Fruit fly (Drosophila melanogaster) whole organism, embryonic: ENCODE measurements around the gene Phyhd1.
A peak's percentile ranks its signal among the peaks of the same experiment; 100 is the strongest.

ENCODE experiments used
- CG10147 ChIP-seq: fragments of 200-800 bp; sonication (Bioruptor generic); optimal IDR thresholded peaks from 2 replicates; lab custom pipeline; 2019; ENCODE audit warnings: missing biosample characterization, mild to moderate bottlenecking, missing genetic modification characterization, moderate library complexity
- CG11504 ChIP-seq: fragments of 200-800 bp; sonication (Bioruptor generic); optimal IDR thresholded peaks from 3 replicates; lab custom pipeline; 2019; ENCODE audit warnings: missing biosample characterization, mild to moderate bottlenecking, missing genetic modification characterization, moderate library complexity
- CG12391 ChIP-seq: fragments of 200-800 bp; sonication (Bioruptor generic); optimal IDR thresholded peaks from 3 replicates; lab custom pipeline; 2018; ENCODE audit warnings: missing biosample characterization, mild to moderate bottlenecking, missing genetic modification characterization, moderate library complexity
- CG12769 ChIP-seq: fragments of 200-800 bp; sonication (Bioruptor generic); optimal IDR thresholded peaks from 2 replicates; lab custom pipeline; 2019; ENCODE audit warnings: missing biosample characterization, mild to moderate bottlenecking, missing genetic modification characterization, moderate library complexity
- CG13123 ChIP-seq: fragments of 200-800 bp; sonication (Bioruptor generic); optimal IDR thresholded peaks from 2 replicates; lab custom pipeline; 2016; ENCODE audit warnings: missing biosample characterization, missing genetic modification characterization
- CG17568 ChIP-seq: fragments of 200-800 bp; sonication (Bioruptor generic); optimal IDR thresholded peaks from 2 replicates; lab custom pipeline; 2018; ENCODE audit warnings: missing biosample characterization, mild to moderate bottlenecking, missing genetic modification characterization, moderate library complexity
- CG31365 ChIP-seq: fragments of 200-800 bp; sonication (Bioruptor generic); optimal IDR thresholded peaks from 2 replicates; lab custom pipeline; 2018; ENCODE audit warnings: missing biosample characterization, mild to moderate bottlenecking, missing genetic modification characterization
- CG3847 ChIP-seq: fragments of 200-800 bp; sonication (Bioruptor generic); IDR thresholded peaks from 2 replicates; pipeline ENCODE4 v1.3.6; 2022; ENCODE audit warnings: missing biosample characterization, missing genetic modification characterization
- CG5245 ChIP-seq: fragments of 200-800 bp; sonication (Bioruptor generic); optimal IDR thresholded peaks from 3 replicates; lab custom pipeline; 2016; ENCODE audit warnings: missing biosample characterization, missing genetic modification characterization
- CG7839 ChIP-seq: fragments of 200-800 bp; sonication (Bioruptor generic); optimal IDR thresholded peaks from 3 replicates; lab custom pipeline; 2018; ENCODE audit warnings: missing biosample characterization, mild to moderate bottlenecking, missing genetic modification characterization, moderate library complexity
- CG8290 ChIP-seq, 3 experiments: fragments of 200-800 bp; sonication (Bioruptor generic); optimal IDR thresholded peaks; 2 replicates each; lab custom pipeline; 2016 to 2019; ENCODE audit warnings: missing biosample characterization in 3 of 3, missing genetic modification characterization in 3 of 3, mild to moderate bottlenecking in 2 of 3, moderate library complexity in 1 of 3
- CG9609 ChIP-seq: fragments of 200-800 bp; sonication (Bioruptor generic); optimal IDR thresholded peaks from 3 replicates; lab custom pipeline; 2016; ENCODE audit warnings: missing biosample characterization, missing genetic modification characterization
- CoRest ChIP-seq: fragments of 200-800 bp; sonication (Bioruptor generic); optimal IDR thresholded peaks from 3 replicates; lab custom pipeline; 2018; ENCODE audit warnings: missing biosample characterization, mild to moderate bottlenecking, missing genetic modification characterization, moderate library complexity
- D19B ChIP-seq: fragments of 200-800 bp; sonication (Bioruptor generic); optimal IDR thresholded peaks from 2 replicates; lab custom pipeline; 2017; ENCODE audit warnings: missing biosample characterization, mild to moderate bottlenecking, missing genetic modification characterization
- Dad ChIP-seq: fragments of 200-800 bp; sonication (Bioruptor generic); optimal IDR thresholded peaks from 3 replicates; lab custom pipeline; 2016; ENCODE audit warnings: missing biosample characterization, missing genetic modification characterization
- HLH3B ChIP-seq: fragments of 200-800 bp; sonication (Bioruptor generic); IDR thresholded peaks from 2 replicates; pipeline ENCODE4 v1.3.6; 2022; ENCODE audit warnings: missing biosample characterization, missing genetic modification characterization
- MTF-1 ChIP-seq: fragments of 200-800 bp; sonication (Bioruptor generic); optimal IDR thresholded peaks from 2 replicates; lab custom pipeline; 2018; ENCODE audit warnings: missing biosample characterization, mild to moderate bottlenecking, missing genetic modification characterization, borderline replicate concordance
- Max ChIP-seq: fragments of 200-800 bp; sonication (Bioruptor generic); optimal IDR thresholded peaks from 2 replicates; lab custom pipeline; 2016; ENCODE audit warnings: missing biosample characterization, mild to moderate bottlenecking, missing genetic modification characterization
- Med ChIP-seq: fragments of 200-800 bp; sonication (Bioruptor generic); peaks from one replicate; lab custom pipeline; 2016; ENCODE audit warnings: missing biosample characterization, missing genetic modification characterization, mild to moderate bottlenecking, inconsistent platforms, moderate library complexity
- Mrtf ChIP-seq: fragments of 200-800 bp; sonication (Bioruptor generic); IDR thresholded peaks from 3 replicates; pipeline ENCODE4 v1.3.6; 2022; ENCODE audit warnings: missing biosample characterization, missing genetic modification characterization
- NC2β ChIP-seq: fragments of 200-800 bp; sonication (Bioruptor generic); optimal IDR thresholded peaks from 2 replicates; lab custom pipeline; 2016; ENCODE audit warnings: missing biosample characterization, missing genetic modification characterization
- Nf-YB ChIP-seq: fragments of 200-800 bp; sonication (Bioruptor generic); optimal IDR thresholded peaks from 3 replicates; lab custom pipeline; 2019; ENCODE audit warnings: missing biosample characterization, mild to moderate bottlenecking, missing genetic modification characterization, moderate library complexity
- Oaz ChIP-seq: fragments of 200-800 bp; sonication (Bioruptor generic); IDR thresholded peaks from 2 replicates; pipeline ENCODE4 v1.3.6; 2022; ENCODE audit warnings: missing biosample characterization, missing genetic modification characterization
- Rx ChIP-seq: fragments of 200-800 bp; sonication (Bioruptor generic); IDR thresholded peaks from 2 replicates; pipeline ENCODE4 v1.3.6; 2022; ENCODE audit warnings: missing biosample characterization, missing genetic modification characterization
- Side ChIP-seq: fragments of 200-800 bp; sonication (Bioruptor generic); optimal IDR thresholded peaks from 2 replicates; lab custom pipeline; 2016; ENCODE audit warnings: missing biosample characterization, missing genetic modification characterization
- Sry-β ChIP-seq: fragments of 200-800 bp; sonication (Bioruptor generic); optimal IDR thresholded peaks from 2 replicates; lab custom pipeline; 2018; ENCODE audit warnings: missing biosample characterization, mild to moderate bottlenecking, missing genetic modification characterization, moderate library complexity
- Trl ChIP-seq, 3 experiments: fragments of >200 bp in 2 of 3; fragments of 200-800 bp in 1 of 3; sonication (Bioruptor generic) in 1 of 3; optimal IDR thresholded peaks; 2 replicates in 1 of 3; 3 replicates in 2 of 3; lab custom pipeline; 2016 to 2017; ENCODE audit warnings: missing biosample characterization in 1 of 3, missing genetic modification characterization in 1 of 3
- ac ChIP-seq: fragments of 200-800 bp; sonication (Bioruptor generic); optimal IDR thresholded peaks from 3 replicates; lab custom pipeline; 2017; ENCODE audit warnings: missing biosample characterization, mild to moderate bottlenecking, missing genetic modification characterization
- ara ChIP-seq: fragments of 200-800 bp; sonication (Bioruptor generic); IDR thresholded peaks from 2 replicates; pipeline ENCODE4 v1.3.6; 2022; ENCODE audit warnings: missing biosample characterization, missing genetic modification characterization
- ash1 ChIP-seq: fragments of 200-800 bp; sonication (Bioruptor generic); optimal IDR thresholded peaks from 2 replicates; lab custom pipeline; 2018; ENCODE audit warnings: missing biosample characterization, mild to moderate bottlenecking, missing genetic modification characterization
- ato ChIP-seq: fragments of 200-800 bp; sonication (Bioruptor generic); IDR thresholded peaks from 2 replicates; pipeline ENCODE4 v1.3.6; 2022; ENCODE audit warnings: missing biosample characterization, missing genetic modification characterization; ENCODE audit not compliant: partially characterized antibody
- cad ChIP-seq: fragments of >200 bp; optimal IDR thresholded peaks from 2 replicates; lab custom pipeline; 2017; ENCODE audit warnings: missing biosample characterization, missing genetic modification characterization
- cas ChIP-seq: fragments of 200-800 bp; sonication (Bioruptor generic); IDR thresholded peaks from 2 replicates; pipeline ENCODE4 v1.3.6; 2022; ENCODE audit warnings: missing biosample characterization, missing genetic modification characterization
- corto ChIP-seq: fragments of 200-800 bp; sonication (Bioruptor generic); optimal IDR thresholded peaks from 2 replicates; lab custom pipeline; 2016; ENCODE audit warnings: missing biosample characterization, mild to moderate bottlenecking, missing genetic modification characterization, moderate library complexity
- ems ChIP-seq: fragments of 200-800 bp; sonication (Bioruptor generic); optimal IDR thresholded peaks from 3 replicates; lab custom pipeline; 2016; ENCODE audit warnings: missing biosample characterization, missing genetic modification characterization
- fu2 ChIP-seq: fragments of 200-800 bp; sonication (Bioruptor generic); optimal IDR thresholded peaks from 2 replicates; lab custom pipeline; 2016; ENCODE audit warnings: missing biosample characterization, missing genetic modification characterization
- gsb-n ChIP-seq: fragments of 200-800 bp; sonication (Bioruptor generic); optimal IDR thresholded peaks from 3 replicates; lab custom pipeline; 2018; ENCODE audit warnings: missing biosample characterization, mild to moderate bottlenecking, missing genetic modification characterization
- hbn ChIP-seq: fragments of 200-800 bp; sonication (Bioruptor generic); IDR thresholded peaks from 2 replicates; pipeline ENCODE4 v1.3.6; 2022; ENCODE audit warnings: missing biosample characterization, missing genetic modification characterization; ENCODE audit not compliant: partially characterized antibody
- lola ChIP-seq, 3 experiments: fragments of >200 bp in 2 of 3; fragments of 200-800 bp in 1 of 3; sonication (Bioruptor generic) in 1 of 3; optimal IDR thresholded peaks; 2 replicates each; lab custom pipeline; 2017 to 2019; ENCODE audit warnings: missing biosample characterization in 3 of 3, missing genetic modification characterization in 3 of 3, mild to moderate bottlenecking in 1 of 3, moderate library complexity in 1 of 3
- nerfin-2 ChIP-seq: fragments of 200-800 bp; sonication (Bioruptor generic); IDR thresholded peaks from 2 replicates; pipeline ENCODE4 v1.3.6; 2022; ENCODE audit warnings: missing biosample characterization, missing genetic modification characterization; ENCODE audit not compliant: partially characterized antibody
- nom ChIP-seq: fragments of 200-800 bp; sonication (Bioruptor generic); optimal IDR thresholded peaks from 2 replicates; lab custom pipeline; 2017; ENCODE audit warnings: missing biosample characterization, missing genetic modification characterization, mild to moderate bottlenecking, moderate library complexity, missing genetic modification reagents
- onecut ChIP-seq: fragments of 200-800 bp; sonication (Bioruptor generic); IDR thresholded peaks from 2 replicates; pipeline ENCODE4 v1.3.6; 2022; ENCODE audit warnings: missing biosample characterization, missing genetic modification characterization
- peb ChIP-seq: fragments of 200-800 bp; sonication (Bioruptor generic); IDR thresholded peaks from 2 replicates; pipeline ENCODE4 v1.3.6; 2022; ENCODE audit warnings: missing biosample characterization, missing genetic modification characterization
- scrt ChIP-seq: fragments of 200-800 bp; sonication (Bioruptor generic); optimal IDR thresholded peaks from 2 replicates; lab custom pipeline; 2018; ENCODE audit warnings: missing biosample characterization, mild to moderate bottlenecking, missing genetic modification characterization, moderate library complexity
- sens ChIP-seq: fragments of 200-800 bp; sonication (Bioruptor generic); peaks from one replicate; lab custom pipeline; 2016; ENCODE audit warnings: missing biosample characterization, missing genetic modification characterization
- sim ChIP-seq: fragments of 200-800 bp; sonication (Bioruptor generic); IDR thresholded peaks from 2 replicates; pipeline ENCODE4 v1.3.6; 2022; ENCODE audit warnings: missing biosample characterization, missing genetic modification characterization
- so ChIP-seq: fragments of 200-800 bp; sonication (Bioruptor generic); IDR thresholded peaks from 3 replicates; pipeline ENCODE4 v1.3.6; 2022; ENCODE audit warnings: missing biosample characterization, missing genetic modification characterization
- ssp ChIP-seq: fragments of 200-800 bp; sonication (Bioruptor generic); IDR thresholded peaks from 2 replicates; pipeline ENCODE4 v1.3.6; 2022; ENCODE audit warnings: missing biosample characterization, missing genetic modification characterization
- vnd ChIP-seq: fragments of 200-800 bp; sonication (Bioruptor generic); IDR thresholded peaks from 3 replicates; pipeline ENCODE4 v1.3.6; 2022; ENCODE audit warnings: missing biosample characterization, missing genetic modification characterization; ENCODE audit not compliant: partially characterized antibody
- vvl ChIP-seq: fragments of 200-800 bp; sonication (Bioruptor generic); IDR thresholded peaks from 2 replicates; pipeline ENCODE4 v1.3.6; 2022; ENCODE audit warnings: missing biosample characterization, missing genetic modification characterization

The Phyhd1 gene

dm6 chr3R:10636028-10636427, 44.7 kb downstream of the Phyhd1 start (continued):
- TF ChIP-seq CG31365 (tag; lab: Kevin White, UChicago): no peak
- TF ChIP-seq CG3847 (GFP tag; lab: Robert Waterston, UW): no peak
- no peak for TF ChIP-seq MTF-1 (GFP tag; lab: Kevin White, UChicago)
- TF ChIP-seq nerfin-2 (GFP tag; lab: Robert Waterston, UW): no peak
- TF ChIP-seq NC2β (GFP tag; lab: Kevin White, UChicago): peak; percentile 51
- no peak for TF ChIP-seq HLH3B (GFP tag; lab: Robert Waterston, UW)
- TF ChIP-seq corto (GFP tag; lab: Kevin White, UChicago): no peak
- TF ChIP-seq CG10147 (GFP tag; lab: Kevin White, UChicago): no peak
- no peak for TF ChIP-seq Oaz (GFP tag; lab: Robert Waterston, UW)
- no peak for TF ChIP-seq so
- peak; percentile 30 for TF ChIP-seq Max
- no peak for TF ChIP-seq fu2
- TF ChIP-seq Sry-β (GFP tag; lab: Kevin White, UChicago): no peak
- TF ChIP-seq cas (GFP tag; lab: Robert Waterston, UW): no peak
- peak; percentile 55 for TF ChIP-seq CG11504
- TF ChIP-seq ato (GFP tag; lab: Robert Waterston, UW): no peak
- peak; percentile 70 for TF ChIP-seq CG7839 (tag; lab: Kevin White, UChicago)
- TF ChIP-seq CG12769 (tag; lab: Kevin White, UChicago): no peak
- no peak for TF ChIP-seq Trl (optimal IDR thresholded peaks at IDR 0.05; lab: Kevin White, UChicago)
- no peak for TF ChIP-seq Trl (GFP tag; optimal IDR thresholded peaks at IDR 0.05; lab: Kevin White, UChicago)
- no peak for TF ChIP-seq D19B
- peak; percentile 7 for TF ChIP-seq ems
- no peak for TF ChIP-seq Dad (GFP tag; lab: Kevin White, UChicago)
- TF ChIP-seq sim: peak; percentile 67
- TF ChIP-seq hbn (GFP tag; lab: Robert Waterston, UW): no peak
- TF ChIP-seq CG17568 (GFP tag; lab: Kevin White, UChicago): no peak
- TF ChIP-seq ssp (GFP tag; lab: Robert Waterston, UW): peak; percentile 43; the same call in 1 of the 2 replicates
- TF ChIP-seq ac (GFP tag; lab: Kevin White, UChicago): no peak
- no peak for TF ChIP-seq scrt (GFP tag; lab: Kevin White, UChicago)
- peak; percentile 9 for TF ChIP-seq CG5245 (GFP tag; lab: Kevin White, UChicago)
- 0 out of 3 replicates have a peak, but pooled peaks have one; percentile 21 for TF ChIP-seq Mrtf (GFP tag; lab: Robert Waterston, UW)
- no peak for TF ChIP-seq CG12391 (tag; lab: Kevin White, UChicago)
- TF ChIP-seq Nf-YB (GFP tag; lab: Kevin White, UChicago): no peak
- no peak for TF ChIP-seq CG13123
- TF ChIP-seq onecut (GFP tag; lab: Robert Waterston, UW): 0 out of 2 replicates have a peak, but pooled peaks have one; percentile 18
- no peak for TF ChIP-seq ash1
- TF ChIP-seq lola (GFP tag; optimal IDR thresholded peaks at IDR 0.05; lab: Kevin White, UChicago): peak in 1 of 3 experiments; percentile 36
- TF ChIP-seq sens (GFP tag; lab: Kevin White, UChicago): peak; percentile 95
- peak; percentile 60 for TF ChIP-seq Med (GFP tag; lab: Kevin White, UChicago)
- no peak for TF ChIP-seq peb (GFP tag; lab: Robert Waterston, UW)
- no peak for TF ChIP-seq Rx (GFP tag; lab: Robert Waterston, UW)
- no peak for TF ChIP-seq CG9609 (GFP tag; lab: Kevin White, UChicago)
- no peak for TF ChIP-seq nom (GFP tag; lab: Kevin White, UChicago)
- TF ChIP-seq Side (GFP tag; lab: Kevin White, UChicago): peak; percentile 3
- TF ChIP-seq vvl (GFP tag; lab: Robert Waterston, UW): no peak; the same call in none of the 2 replicates
- TF ChIP-seq CG8290 (GFP tag; optimal IDR thresholded peaks at IDR 0.05; lab: Kevin White, UChicago): peak; percentile 53
- TF ChIP-seq CG8290 (tag; optimal IDR thresholded peaks at IDR 0.05; lab: Kevin White, UChicago): no peak
- TF ChIP-seq CoRest (tag; lab: Kevin White, UChicago): no peak
- TF ChIP-seq ara: peak; percentile 83
- TF ChIP-seq gsb-n: peak; percentile 41
- no peak for TF ChIP-seq cad
- TF ChIP-seq vnd (GFP tag; lab: Robert Waterston, UW): no peak
